Fruit fly (Drosophila melanogaster) whole organism, pupa: ENCODE results near the gene Bruce.

Experiments
- CG32121 ChIP-seq: fragments of 200-800 bp; sonication (Bioruptor generic); IDR thresholded peaks from 2 replicates; pipeline ENCODE4 v1.3.6; 2022; ENCODE audit warnings: missing biosample characterization, missing genetic modification characterization
- CG34367 ChIP-seq: fragments of 200-800 bp; sonication (Bioruptor generic); optimal IDR thresholded peaks from 2 replicates; lab custom pipeline; 2018; ENCODE audit warnings: missing biosample characterization, mild to moderate bottlenecking, missing genetic modification characterization
- CG4496 ChIP-seq: fragments of 200-800 bp; sonication (Bioruptor generic); IDR thresholded peaks from 3 replicates; pipeline ENCODE4 v1.3.6; 2022; ENCODE audit warnings: missing biosample characterization, missing genetic modification characterization
- CG8159 ChIP-seq: fragments of 200-800 bp; sonication (Bioruptor generic); optimal IDR thresholded peaks from 3 replicates; lab custom pipeline; 2018; ENCODE audit warnings: missing biosample characterization, mild to moderate bottlenecking, missing genetic modification characterization, moderate library complexity
- D1 ChIP-seq: fragments of 200-800 bp; sonication (Bioruptor generic); optimal IDR thresholded peaks from 2 replicates; lab custom pipeline; 2018; ENCODE audit warnings: missing biosample characterization, mild to moderate bottlenecking, missing genetic modification characterization, moderate library complexity
- EcR ChIP-seq: fragments of 200-800 bp; sonication (Bioruptor generic); optimal IDR thresholded peaks from 3 replicates; lab custom pipeline; 2019; ENCODE audit warnings: missing biosample characterization, missing genetic modification characterization, mild to moderate bottlenecking, moderate library complexity, missing genetic modification reagents
- Ets98B ChIP-seq: fragments of 200-800 bp; sonication (Bioruptor generic); IDR thresholded peaks from 2 replicates; pipeline ENCODE4 v1.3.6; 2022; ENCODE audit warnings: missing biosample characterization, missing genetic modification characterization
- Pif1B ChIP-seq: fragments of 200-800 bp; sonication (Bioruptor generic); optimal IDR thresholded peaks from 3 replicates; lab custom pipeline; 2016; ENCODE audit warnings: missing biosample characterization, missing genetic modification characterization

dm6 chr3R:10274306-10274705, 56.8 kb downstream of the Bruce start:
- TF ChIP-seq D1 (tag; lab: Kevin White, UChicago) (no peak), CG8159 (tag; lab: Kevin White, UChicago) (no peak), EcR (GFP tag; lab: Kevin White, UChicago) (no peak), Pif1B (no peak), CG32121 (no peak), CG34367 (no peak), Ets98B (GFP tag; lab: Robert Waterston, UW) (no peak), CG4496 (GFP tag; lab: Robert Waterston, UW) (no peak)
